Worm (Caenorhabditis elegans) whole organism, young adult: ENCODE measurements around the gene C34F6.11.

Experiments
- B0035.1 ChIP-seq: sonication (generic microtip); optimal IDR thresholded peaks from 2 replicates; lab custom pipeline; 2016; ENCODE audit warnings: missing genetic modification characterization, mild to moderate bottlenecking, missing compliant biosample characterization, missing genotype, missing genetic modification reagents
- B0261.1 ChIP-seq: sonication (generic microtip); optimal IDR thresholded peaks from 2 replicates; lab custom pipeline; 2016; ENCODE audit warnings: mild to moderate bottlenecking, missing genetic modification characterization, moderate library complexity, missing compliant biosample characterization
- C17E4.6 ChIP-seq: fragments of 200-800 bp; sonication (Bioruptor generic); IDR thresholded peaks from 2 replicates; pipeline ENCODE4 v1.3.6; 2022; ENCODE audit warnings: missing genetic modification reagents, missing genetic modification characterization, missing compliant biosample characterization
- F57A8.1 ChIP-seq: fragments of 200-800 bp; sonication (Bioruptor generic); optimal IDR thresholded peaks from 2 replicates; lab custom pipeline; 2018; ENCODE audit warnings: mild to moderate bottlenecking, missing genetic modification characterization, moderate library complexity, missing compliant biosample characterization
- F57C9.4 ChIP-seq: sonication (generic microtip); optimal IDR thresholded peaks from 2 replicates; lab custom pipeline; 2017; ENCODE audit warnings: mild to moderate bottlenecking, missing genetic modification characterization, missing compliant biosample characterization
- T07F8.4 ChIP-seq: sonication (generic microtip); optimal IDR thresholded peaks from 2 replicates; lab custom pipeline; 2016; ENCODE audit warnings: mild to moderate bottlenecking, missing genetic modification characterization, moderate library complexity, missing compliant biosample characterization
- Y53G8AR.9 ChIP-seq: fragments of 200-800 bp; sonication (Bioruptor generic); conservative IDR thresholded peaks from 2 replicates; pipeline ENCODE4 v1.3.6; 2022; ENCODE audit warnings: missing genetic modification reagents, missing genetic modification characterization, missing compliant biosample characterization
- Y56A3A.18 ChIP-seq: fragments of 200-800 bp; sonication (Bioruptor generic); IDR thresholded peaks from 2 replicates; pipeline ENCODE4 v1.3.6; 2022; ENCODE audit warnings: missing genetic modification reagents, missing genetic modification characterization, missing compliant biosample characterization
- ZK185.1 ChIP-seq: sonication (generic microtip); optimal IDR thresholded peaks from 2 replicates; lab custom pipeline; 2016; ENCODE audit warnings: mild to moderate bottlenecking, missing genetic modification characterization, missing compliant biosample characterization; ENCODE audit not compliant: poor library complexity, severe bottlenecking
- akir-1 ChIP-seq: fragments of 200-800 bp; sonication (Bioruptor generic); optimal IDR thresholded peaks from 2 replicates; lab custom pipeline; 2018; ENCODE audit warnings: mild to moderate bottlenecking, missing genetic modification characterization, moderate library complexity, missing compliant biosample characterization
- ama-1 ChIP-seq, 3 experiments: fragments of 150-350 bp in 1 of 3; sonication (generic microtip) in 2 of 3; optimal IDR thresholded peaks; 2 replicates each; lab custom pipeline; 2014 to 2018; ENCODE audit warnings: missing biosample characterization in 2 of 3, missing genetic modification characterization in 2 of 3, missing genetic modification reagents in 2 of 3
- athp-1 ChIP-seq: sonication (generic microtip); optimal IDR thresholded peaks from 2 replicates; lab custom pipeline; 2017; ENCODE audit warnings: mild to moderate bottlenecking, missing genetic modification characterization, missing compliant biosample characterization
- attf-5 ChIP-seq: fragments of 200-800 bp; sonication (Bioruptor generic); optimal IDR thresholded peaks from 2 replicates; lab custom pipeline; 2018; ENCODE audit warnings: mild to moderate bottlenecking, missing genetic modification characterization, missing compliant biosample characterization
- ceh-40 ChIP-seq: fragments of 200-800 bp; sonication (Bioruptor generic); IDR thresholded peaks from 2 replicates; pipeline ENCODE4 v1.3.6; 2022; ENCODE audit warnings: missing genetic modification characterization, missing compliant biosample characterization
- ceh-91 ChIP-seq: fragments of 200-800 bp; sonication (Bioruptor generic); IDR thresholded peaks from 2 replicates; pipeline ENCODE4 v1.3.6; 2022; ENCODE audit warnings: missing genetic modification reagents, missing genetic modification characterization, missing compliant biosample characterization
- chd-7 ChIP-seq: sonication (generic microtip); optimal IDR thresholded peaks from 2 replicates; lab custom pipeline; 2016; ENCODE audit warnings: mild to moderate bottlenecking, missing genetic modification characterization, moderate library complexity, missing compliant biosample characterization
- die-1 ChIP-seq: sonication (generic microtip); optimal IDR thresholded peaks from 2 replicates; lab custom pipeline; 2016; ENCODE audit warnings: missing genotype, mild to moderate bottlenecking, missing genetic modification characterization, missing compliant biosample characterization
- egl-18 ChIP-seq: fragments of 200-800 bp; sonication (Bioruptor generic); IDR thresholded peaks from 2 replicates; pipeline ENCODE4 v1.3.6; 2022; ENCODE audit warnings: missing genetic modification reagents, missing genetic modification characterization, missing compliant biosample characterization
- egrh-3 ChIP-seq: fragments of 200-800 bp; sonication (Bioruptor generic); IDR thresholded peaks from 2 replicates; pipeline ENCODE4 v1.3.6; 2022; ENCODE audit warnings: missing genetic modification reagents, missing genetic modification characterization, missing compliant biosample characterization
- ekl-4 ChIP-seq: fragments of 200-800 bp; sonication (Bioruptor generic); IDR thresholded peaks from 2 replicates; pipeline ENCODE4 v1.3.6; 2022; ENCODE audit warnings: missing genetic modification reagents, missing genetic modification characterization, missing compliant biosample characterization
- fkh-3 ChIP-seq: sonication (generic microtip); optimal IDR thresholded peaks from 2 replicates; lab custom pipeline; 2016; ENCODE audit warnings: mild to moderate bottlenecking, missing genetic modification characterization, missing compliant biosample characterization
- hmg-1.2 ChIP-seq: fragments of 200-800 bp; sonication (Bioruptor generic); IDR thresholded peaks from 2 replicates; pipeline ENCODE4 v1.3.6; 2022; ENCODE audit warnings: missing genetic modification reagents, missing genetic modification characterization, missing compliant biosample characterization
- hrde-1 ChIP-seq: sonication (generic microtip); optimal IDR thresholded peaks from 2 replicates; lab custom pipeline; 2016; ENCODE audit warnings: missing genetic modification characterization, mild to moderate bottlenecking, missing compliant biosample characterization, moderate library complexity, missing genotype, missing genetic modification reagents, borderline replicate concordance
- let-526 ChIP-seq: fragments of 200-800 bp; sonication (Bioruptor generic); IDR thresholded peaks from 2 replicates; pipeline ENCODE4 v1.3.6; 2022; ENCODE audit warnings: missing genetic modification reagents, missing genetic modification characterization, missing compliant biosample characterization
- let-607 ChIP-seq, 2 experiments: fragments of 200-800 bp in 1 of 2; sonication (Bioruptor generic) in 1 of 2; sonication (generic microtip) in 1 of 2; optimal IDR thresholded peaks; 2 replicates each; lab custom pipeline; 2016 to 2018; ENCODE audit warnings: mild to moderate bottlenecking in 2 of 2, missing compliant biosample characterization in 2 of 2, missing genetic modification characterization in 2 of 2, moderate library complexity in 2 of 2, missing genotype in 1 of 2
- lin-26 ChIP-seq: fragments of 200-800 bp; sonication (Bioruptor generic); IDR thresholded peaks from 2 replicates; pipeline ENCODE4 v1.3.6; 2022; ENCODE audit warnings: missing genetic modification reagents, missing genetic modification characterization, missing compliant biosample characterization
- lin-35 ChIP-seq, 3 experiments: fragments of 150-350 bp in 2 of 3; sonication (generic microtip) in 1 of 3; optimal IDR thresholded peaks; 2 replicates each; lab custom pipeline; 2014 to 2018; ENCODE audit warnings: missing biosample characterization in 3 of 3, missing genetic modification characterization in 3 of 3, missing genetic modification reagents in 3 of 3
- lin-40 ChIP-seq: sonication (generic microtip); optimal IDR thresholded peaks from 2 replicates; lab custom pipeline; 2016; ENCODE audit warnings: missing genetic modification characterization, mild to moderate bottlenecking, missing compliant biosample characterization, missing genotype, missing genetic modification reagents
- lsy-27 ChIP-seq: sonication (generic microtip); optimal IDR thresholded peaks from 2 replicates; lab custom pipeline; 2017; ENCODE audit warnings: missing genetic modification characterization, mild to moderate bottlenecking, missing compliant biosample characterization, antibody characterized with exemption, missing genotype, borderline replicate concordance; ENCODE audit not compliant: insufficient read depth
- madf-10 ChIP-seq: sonication (generic microtip); optimal IDR thresholded peaks from 2 replicates; lab custom pipeline; 2016; ENCODE audit warnings: mild to moderate bottlenecking, missing genetic modification characterization, missing compliant biosample characterization
- mcd-1 ChIP-seq: fragments of 200-800 bp; sonication (Bioruptor generic); IDR thresholded peaks from 2 replicates; pipeline ENCODE4 v1.3.6; 2022; ENCODE audit warnings: missing genetic modification reagents, missing genetic modification characterization, missing compliant biosample characterization
- mes-4 ChIP-seq: sonication (generic microtip); optimal IDR thresholded peaks from 2 replicates; lab custom pipeline; 2016; ENCODE audit warnings: missing genotype, missing genetic modification characterization, missing compliant biosample characterization
- mxl-1 ChIP-seq: sonication (generic microtip); optimal IDR thresholded peaks from 2 replicates; lab custom pipeline; 2016; ENCODE audit warnings: missing genetic modification characterization, missing compliant biosample characterization
- nhr-80 ChIP-seq: sonication (generic microtip); optimal IDR thresholded peaks from 2 replicates; lab custom pipeline; 2016; ENCODE audit warnings: missing genetic modification characterization, missing compliant biosample characterization
- nhr-90 ChIP-seq: sonication (generic microtip); optimal IDR thresholded peaks from 2 replicates; lab custom pipeline; 2016; ENCODE audit warnings: missing genotype, mild to moderate bottlenecking, missing genetic modification characterization, missing compliant biosample characterization
- rcor-1 ChIP-seq: fragments of 200-800 bp; sonication (Bioruptor generic); IDR thresholded peaks from 2 replicates; pipeline ENCODE4 v1.3.6; 2022; ENCODE audit warnings: missing genetic modification reagents, missing genetic modification characterization, missing compliant biosample characterization
- rec-8 ChIP-seq, 2 experiments: sonication (generic microtip); optimal IDR thresholded peaks; 2 replicates each; lab custom pipeline; 2016; ENCODE audit warnings: mild to moderate bottlenecking in 2 of 2, missing genetic modification characterization in 2 of 2, missing genetic modification reagents in 2 of 2, missing genotype in 2 of 2, missing biosample characterization in 1 of 2, missing compliant biosample characterization in 1 of 2, moderate library complexity in 1 of 2
- rpc-1 ChIP-seq, 2 experiments: fragments of 150-350 bp in 1 of 2; sonication (generic microtip) in 1 of 2; optimal IDR thresholded peaks; 2 replicates each; lab custom pipeline; 2014 to 2018; ENCODE audit warnings: missing biosample characterization in 1 of 2, missing genetic modification characterization in 1 of 2, missing genetic modification reagents in 1 of 2, missing genotype in 1 of 2
- tbp1 ChIP-seq: fragments of 200-800 bp; sonication (Bioruptor generic); optimal IDR thresholded peaks from 2 replicates; lab custom pipeline; 2018; ENCODE audit warnings: mild to moderate bottlenecking, missing genetic modification characterization, missing compliant biosample characterization
- tbx-9 ChIP-seq: sonication (generic microtip); optimal IDR thresholded peaks from 2 replicates; lab custom pipeline; 2016; ENCODE audit warnings: borderline replicate concordance, missing genetic modification characterization, inconsistent platforms, missing compliant biosample characterization
- xnd-1 ChIP-seq: sonication (generic microtip); optimal IDR thresholded peaks from 2 replicates; lab custom pipeline; 2016; ENCODE audit warnings: missing genotype, missing genetic modification reagents, missing genetic modification characterization, missing compliant biosample characterization
- ztf-18 ChIP-seq: sonication (generic microtip); optimal IDR thresholded peaks from 2 replicates; lab custom pipeline; 2016; ENCODE audit warnings: missing genotype, mild to moderate bottlenecking, missing genetic modification characterization, missing compliant biosample characterization
- ztf-26 ChIP-seq: sonication (generic microtip); optimal IDR thresholded peaks from 2 replicates; lab custom pipeline; 2017; ENCODE audit warnings: missing genetic modification characterization, missing compliant biosample characterization
- ztf-28 ChIP-seq: fragments of 200-800 bp; sonication (Bioruptor generic); IDR thresholded peaks from 2 replicates; pipeline ENCODE4 v1.3.6; 2022; ENCODE audit warnings: missing genetic modification reagents, missing genetic modification characterization, missing compliant biosample characterization

The C34F6.11 gene

ce11 chrX:11203773-11204172, at the start of gene C34F6.11:
Gene C34F6.11, minus strand, starts transcription at chrX:11203932.
- TF ChIP-seq madf-10 (tag; lab: Kevin White, UChicago) (no peak), nhr-80 (tag; lab: Kevin White, UChicago) (peak; percentile 62), fkh-3 (tag; lab: Kevin White, UChicago) (no peak)

- TF ChIP-seq T07F8.4 (tag; lab: Kevin White, UChicago), result peak; percentile 48
- no peak; the same call in 1 of the 2 replicates for TF ChIP-seq mcd-1 (GFP tag; lab: Robert Waterston, UW)
- peak; percentile 91 for TF ChIP-seq rpc-1 (optimal IDR thresholded peaks at IDR 0.05; lab: Kevin White, UChicago)
- peak; percentile 94 for TF ChIP-seq rpc-1 (tag; optimal IDR thresholded peaks at IDR 0.05; lab: Kevin White, UChicago)
- peak; percentile 12 for TF ChIP-seq chd-7
- peak; percentile 40 for TF ChIP-seq attf-5 (GFP tag; lab: Kevin White, UChicago)
- peak; percentile 91 for TF ChIP-seq tbp1
- peak; percentile 57 for TF ChIP-seq B0035.1
- TF ChIP-seq let-526, result no peak
- TF ChIP-seq rec-8 (tag; optimal IDR thresholded peaks at IDR 0.05; lab: Kevin White, UChicago), result peak; percentile 70 to 88
- TF ChIP-seq hmg-1.2, result peak; percentile 76
- TF ChIP-seq lin-26 (GFP tag; lab: Robert Waterston, UW), result peak; percentile 91
- TF ChIP-seq ama-1 (optimal IDR thresholded peaks at IDR 0.05; lab: Kevin White, UChicago), result no peak
- TF ChIP-seq ama-1 (GFP tag; optimal IDR thresholded peaks at IDR 0.05; lab: Kevin White, UChicago), result no peak
- 0 out of 2 replicates have a peak, but pooled peaks have one; percentile 54 for TF ChIP-seq Y56A3A.18 (GFP tag; lab: Robert Waterston, UW)
- TF ChIP-seq madf-10 (tag; lab: Kevin White, UChicago), result peak; percentile 64
- peak; percentile 88 for TF ChIP-seq ZK185.1 (tag; lab: Kevin White, UChicago)
- peak; percentile 83 for TF ChIP-seq B0261.1
- TF ChIP-seq ceh-40, result 0 out of 2 replicates have a peak, but pooled peaks have one; percentile 45
- TF ChIP-seq mxl-1 (tag; lab: Kevin White, UChicago), result peak; percentile 65
- TF ChIP-seq nhr-90 (tag; lab: Kevin White, UChicago), result peak; percentile 72
- peak; percentile 81 for TF ChIP-seq die-1 (tag; lab: Kevin White, UChicago)
- no peak for TF ChIP-seq nhr-80 (tag; lab: Kevin White, UChicago)
- TF ChIP-seq lin-40 (tag; lab: Kevin White, UChicago), result peak; percentile 60
- TF ChIP-seq F57C9.4 (tag; lab: Kevin White, UChicago), result no peak
- peak in 1 of 3 experiments; percentile 32 for TF ChIP-seq lin-35 (GFP tag; optimal IDR thresholded peaks at IDR 0.05; lab: Kevin White, UChicago)
- peak; percentile 67 for TF ChIP-seq ztf-18 (tag; lab: Kevin White, UChicago)
- no peak for TF ChIP-seq F57A8.1
- no peak for TF ChIP-seq Y53G8AR.9
- TF ChIP-seq ekl-4 (GFP tag; lab: Robert Waterston, UW), result no peak
- 0 out of 2 replicates have a peak, but pooled peaks have one; percentile 50 for TF ChIP-seq ztf-28 (GFP tag; lab: Robert Waterston, UW)
- TF ChIP-seq ceh-91 (GFP tag; lab: Robert Waterston, UW), result no peak
- TF ChIP-seq C17E4.6 (GFP tag; lab: Robert Waterston, UW), result no peak
- peak; percentile 70 for TF ChIP-seq hrde-1
- TF ChIP-seq ztf-26 (tag; lab: Kevin White, UChicago), result no peak
- TF ChIP-seq rcor-1 (GFP tag; lab: Robert Waterston, UW), result peak; percentile 41; the same call in 1 of the 2 replicates
- peak; percentile 77 for TF ChIP-seq mes-4
- peak; percentile 12 for TF ChIP-seq akir-1 (GFP tag; lab: Kevin White, UChicago)
- no peak for TF ChIP-seq egl-18
- TF ChIP-seq xnd-1 (tag; lab: Kevin White, UChicago), result no peak
- no peak for TF ChIP-seq athp-1
- peak in 1 of 2 experiments; percentile 42 for TF ChIP-seq let-607 (tag; optimal IDR thresholded peaks at IDR 0.05; lab: Kevin White, UChicago)
- no peak for TF ChIP-seq tbx-9
- peak; percentile 23; the same call in 1 of the 2 replicates for TF ChIP-seq egrh-3
- TF ChIP-seq lsy-27 (tag; lab: Kevin White, UChicago), result no peak
These were observed 48.7 kb upstream of the C34F6.11 start for ce11 chrX:11252429-11252828.
